Worm (Caenorhabditis elegans) whole organism, L4/young adult: ENCODE results near the gene srd-27.

Source experiments
- W03F9.2 ChIP-seq: fragments of 150-350 bp; optimal IDR thresholded peaks from 2 replicates; lab custom pipeline; 2014; ENCODE audit warnings: missing biosample characterization, missing genetic modification characterization
- dao-5 ChIP-seq: sonication (generic microtip); optimal IDR thresholded peaks from 2 replicates; lab custom pipeline; 2016; ENCODE audit warnings: missing genotype, missing genetic modification characterization, moderate library complexity, missing compliant biosample characterization
- him-1 ChIP-seq: sonication (generic microtip); optimal IDR thresholded peaks from 2 replicates; lab custom pipeline; 2016; ENCODE audit warnings: missing genotype, missing genetic modification reagents, missing genetic modification characterization, missing compliant biosample characterization

ce11 chrV:15796087-15796486 is 7.1 kb upstream of the srd-27 start, which contains the start of gene nhr-223:
- TF ChIP-seq W03F9.2 (tag; lab: Kevin White, UChicago) (no peak), him-1 (tag; lab: Kevin White, UChicago) (no peak), dao-5 (tag; lab: Kevin White, UChicago) (no peak)
